Worm (Caenorhabditis elegans): ENCODE data around the gene F38H4.3.

ce11 chrIV:11792495-11792894, 49.7 kb upstream of the F38H4.3 start, which contains the start of gene H01G02.3:
- TF ChIP-seq pes-1 (GFP tag; IDR thresholded peaks at IDR 0.05) (no peak), scrt-1 (GFP tag; IDR thresholded peaks at IDR 0.05) (no peak), ama-1 (optimal IDR thresholded peaks at IDR 0.05) (no peak), tbx-11 (GFP tag; IDR thresholded peaks at IDR 0.05) (no peak), F13C5.2 (tag; optimal IDR thresholded peaks at IDR 0.05) (no peak)

Measured in whole organism, early embryonic.